Worm (Caenorhabditis elegans) whole organism, L2 larva: ENCODE results near the gene K05F1.9.
"Not testable (repeated sequence)": the region's sequence is repeated elsewhere in the genome, so short reads cannot be mapped to it uniquely, and the experiment has no call there.

Experiments used
- R02D3.7 ChIP-seq: fragments of 150-350 bp; optimal IDR thresholded peaks from 2 replicates; lab custom pipeline; 2014; ENCODE audit warnings: missing biosample characterization, missing genetic modification characterization
- sem-4 ChIP-seq: fragments of 150-350 bp; optimal IDR thresholded peaks from 2 replicates; lab custom pipeline; 2014; ENCODE audit warnings: missing biosample characterization, missing genetic modification reagents, missing genetic modification characterization
- unc-62 ChIP-seq: fragments of 150-350 bp; optimal IDR thresholded peaks from 2 replicates; lab custom pipeline; 2014; ENCODE audit warnings: missing biosample characterization, missing genetic modification reagents, missing genetic modification characterization

DNA sequence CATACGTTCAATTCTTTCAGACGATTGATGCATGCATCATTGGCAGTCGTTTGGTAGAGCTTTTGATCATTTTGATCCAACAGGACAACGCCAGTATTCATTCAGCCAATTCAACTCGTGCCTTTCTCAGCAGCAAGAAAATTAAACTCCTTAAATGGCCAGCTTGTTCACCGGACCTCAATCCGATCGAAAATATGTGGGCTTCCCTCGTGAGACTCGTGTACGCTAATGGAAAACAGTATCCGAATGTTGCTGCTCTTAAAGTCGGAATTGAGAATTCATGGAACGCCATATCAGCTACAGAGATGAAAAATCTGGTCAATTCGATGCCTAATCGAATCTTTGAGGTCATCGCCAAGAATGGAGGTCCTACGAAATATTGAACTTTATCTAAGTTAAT lies 14.4 kb upstream of the K05F1.9 start, which contains the start of gene wago-5:
- not testable (repeated sequence) for TF ChIP-seq unc-62; R02D3.7 (tag; lab: Kevin White, UChicago); sem-4
